Fruit fly (Drosophila melanogaster): Measurements from ENCODE around the gene Nmdmc.
A peak's percentile ranks its signal among the peaks of the same experiment; 100 is the strongest.

Gene Nmdmc

dm6 chr3R:9033619-9034401 is 16.5 kb downstream of the Nmdmc start (continued):
- TF ChIP-seq Ets65A (GFP tag) (no peak), D19B (GFP tag; optimal IDR thresholded peaks at IDR 0.05) (peak; percentile 64), HLH3B (GFP tag; IDR thresholded peaks at IDR 0.05) (peak; percentile 43; the same call in 1 of the 2 replicates), E2f1 (GFP tag; IDR thresholded peaks at IDR 0.05) (0 out of 2 replicates have a peak, but pooled peaks have one; percentile 19), CG13775 (GFP tag; optimal IDR thresholded peaks at IDR 0.05) (peak; percentile 80), CG6654 (GFP tag; optimal IDR thresholded peaks at IDR 0.05) (peak; percentile 44), Bteb2 (GFP tag; optimal IDR thresholded peaks at IDR 0.05) (peak; percentile 43), dysf (GFP tag; IDR thresholded peaks at IDR 0.05) (peak; percentile 79), CG1233 (GFP tag; optimal IDR thresholded peaks at IDR 0.05) (peak; percentile 88), Hr78 (GFP tag; optimal IDR thresholded peaks at IDR 0.05) (peak in 1 of 2 experiments; percentile 74), lab (GFP tag; optimal IDR thresholded peaks at IDR 0.05) (peak; percentile 88), CHES-1-like (GFP tag; optimal IDR thresholded peaks at IDR 0.05) (no peak), eve (GFP tag; optimal IDR thresholded peaks at IDR 0.05) (peak in 1 of 2 experiments; percentile 93), Rfx (GFP tag; IDR thresholded peaks at IDR 0.05) (peak; percentile 70), klu (GFP tag; IDR thresholded peaks at IDR 0.05) (peak; percentile 48; the same call in 1 of the 2 replicates), CG12769 (tag; optimal IDR thresholded peaks at IDR 0.05) (peak; percentile 69), CG2129 (GFP tag; IDR thresholded peaks at IDR 0.05; ENCODE audit: partially characterized antibody) (no peak), ro (GFP tag; IDR thresholded peaks at IDR 0.05) (no peak), Gug (GFP tag; IDR thresholded peaks at IDR 0.05) (no peak), hkb (optimal IDR thresholded peaks at IDR 0.05) (no peak), hkb (GFP tag; IDR thresholded peaks at IDR 0.05) (peak; percentile 41; the same call in 1 of the 2 replicates), pzg (GFP tag; optimal IDR thresholded peaks at IDR 0.05) (peak; percentile 4), wek (GFP tag; optimal IDR thresholded peaks at IDR 0.05) (no peak), z (GFP tag; IDR thresholded peaks at IDR 0.05) (peak; percentile 74; the same call in 2 of the 3 replicates), gsb (GFP tag; IDR thresholded peaks at IDR 0.05) (no peak), luna (GFP tag; optimal IDR thresholded peaks at IDR 0.05) (no peak), sug (tag; optimal IDR thresholded peaks at IDR 0.05) (peak; percentile 89), dmrt99B (tag; optimal IDR thresholded peaks at IDR 0.05) (peak; percentile 89), CG10462 (GFP tag; optimal IDR thresholded peaks at IDR 0.05) (peak; percentile 43), nau (GFP tag; optimal IDR thresholded peaks at IDR 0.05) (peak; percentile 80), Trl (optimal IDR thresholded peaks at IDR 0.05) (peak; percentile 94 to 97), Trl (GFP tag; optimal IDR thresholded peaks at IDR 0.05) (peak; percentile 47), ind (GFP tag; optimal IDR thresholded peaks at IDR 0.05) (peak; percentile 57), onecut (GFP tag; IDR thresholded peaks at IDR 0.05) (peak; percentile 60), Lhr (GFP tag; optimal IDR thresholded peaks at IDR 0.05) (peak; percentile 61), CG2875 (GFP tag; optimal IDR thresholded peaks at IDR 0.05) (peak; percentile 69), peb (GFP tag; IDR thresholded peaks at IDR 0.05) (peak; percentile 42; the same call in 1 of the 2 replicates), CG7372 (GFP tag; IDR thresholded peaks at IDR 0.05) (0 out of 2 replicates have a peak, but pooled peaks have one; percentile 47), Jarid2 (GFP tag; optimal IDR thresholded peaks at IDR 0.05) (peak; percentile 92), TFAM (GFP tag; optimal IDR thresholded peaks at IDR 0.05) (no peak), CG12744 (GFP tag; optimal IDR thresholded peaks at IDR 0.05) (peak; percentile 7), Kr (GFP tag; optimal IDR thresholded peaks at IDR 0.05) (peak; percentile 50), Hmx (GFP tag; optimal IDR thresholded peaks at IDR 0.05) (peak; percentile 32), Awh (GFP tag; IDR thresholded peaks at IDR 0.05) (no peak), CG12104 (GFP tag; optimal IDR thresholded peaks at IDR 0.05) (peak; percentile 86), bcd (GFP tag; optimal IDR thresholded peaks at IDR 0.05) (peak; percentile 82), Stat92E (GFP tag; optimal IDR thresholded peaks at IDR 0.05) (peak in 1 of 3 experiments; percentile 83), tll (GFP tag; optimal IDR thresholded peaks at IDR 0.05) (no peak), fru (optimal IDR thresholded peaks at IDR 0.05) (no peak)

Measured in whole organism, embryonic.